Fruit fly (Drosophila melanogaster): Measurements from ENCODE around the gene Nepl13.

dm6 chr3R:22718401-22718800 lies 42.5 kb downstream of the Nepl13 start:
- TF ChIP-seq CG8478 (optimal IDR thresholded peaks at IDR 0.05) = no peak
- no peak for TF ChIP-seq CTCF (optimal IDR thresholded peaks at IDR 0.05)

Measured in S2 (cell line).